Comparison of ENCODE assay signal across 5 fruit fly cellular contexts in the genomic region with DNA sequence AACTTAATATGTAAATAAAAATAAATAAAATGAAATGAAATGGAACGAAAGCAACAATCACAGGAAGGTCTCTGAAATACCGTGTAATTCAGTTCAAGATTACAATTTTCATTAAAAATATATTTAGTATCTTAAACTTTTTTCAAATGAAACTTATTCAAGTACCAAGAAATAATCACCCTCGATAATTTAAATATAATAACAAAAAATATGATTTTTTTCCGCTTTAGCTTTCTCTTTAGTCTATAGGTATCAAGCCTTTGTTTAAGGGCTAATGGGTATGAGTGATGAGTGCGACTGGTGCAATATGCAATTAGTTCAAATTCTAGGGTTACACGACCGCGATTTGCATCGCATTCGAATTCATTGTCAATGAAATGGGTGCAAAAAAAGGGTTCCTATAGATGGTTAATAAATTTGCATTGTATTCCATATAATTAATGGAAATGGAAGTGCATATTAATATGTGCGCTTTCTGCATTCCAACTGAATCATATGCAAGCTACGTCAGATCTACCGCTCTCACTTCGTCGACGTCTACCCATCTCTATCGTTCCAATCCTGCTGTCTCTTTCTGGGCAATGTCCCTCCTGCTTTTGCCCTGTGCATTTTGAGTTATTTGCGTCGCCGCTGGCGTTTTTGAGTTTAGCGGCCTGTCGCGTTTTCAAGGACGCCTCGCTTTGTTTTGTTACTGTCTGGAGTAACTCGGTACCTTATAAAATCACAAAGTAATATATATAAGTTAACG.
TF ChIP-seq lines count a peak whose summit lies in the region.

No protein-coding gene starts in this region.

- TF ChIP-seq CTCF in whole organism, embryonic (GFP tag; optimal IDR thresholded peaks at IDR 0.05; lab: Kevin White, UChicago), result no peak

TF ChIP-seq in whole organism, adult, 20 proteins besides CTCF, POLR2A, EP300 and RAD21:
- peak; percentile 20 for TF ChIP-seq CG7101 (tag; optimal IDR thresholded peaks at IDR 0.05; lab: Kevin White, UChicago)
- no peak for TF ChIP-seq Crg-1 (GFP tag; optimal IDR thresholded peaks at IDR 0.05; lab: Kevin White, UChicago)
- TF ChIP-seq CG14711 (tag; optimal IDR thresholded peaks at IDR 0.05; lab: Kevin White, UChicago), result peak; percentile 40
- TF ChIP-seq CG33017 (tag; optimal IDR thresholded peaks at IDR 0.05; lab: Kevin White, UChicago), result peak; percentile 72
- TF ChIP-seq CG12768 (GFP tag; optimal IDR thresholded peaks at IDR 0.05; lab: Kevin White, UChicago), result peak; percentile 53
- TF ChIP-seq tj (GFP tag; optimal IDR thresholded peaks at IDR 0.05; lab: Kevin White, UChicago), result peak; percentile 17
- TF ChIP-seq Hr96 (GFP tag; optimal IDR thresholded peaks at IDR 0.05; lab: Kevin White, UChicago), result no peak

TF ChIP-seq in whole organism, embryonic, 481 proteins besides CTCF, POLR2A, EP300 and RAD21:
- TF ChIP-seq nom (GFP tag; optimal IDR thresholded peaks at IDR 0.05; lab: Kevin White, UChicago) (peak; percentile 15), hbn (GFP tag; IDR thresholded peaks at IDR 0.05; lab: Robert Waterston, UW; ENCODE audit: partially characterized antibody) (no peak), Ets65A (GFP tag; lab: Kevin White, UChicago) (peak; percentile 56)

TF ChIP-seq in whole organism, prepupa, 60 proteins besides CTCF, POLR2A, EP300 and RAD21:
- TF ChIP-seq CG8119 (GFP tag; IDR thresholded peaks at IDR 0.05; lab: Robert Waterston, UW) (no peak), CG3032 (tag; optimal IDR thresholded peaks at IDR 0.05; lab: Kevin White, UChicago) (peak; percentile 11), CG4318 (GFP tag; optimal IDR thresholded peaks at IDR 0.05; lab: Kevin White, UChicago) (no peak), Eip78C (GFP tag; lab: Kevin White, UChicago) (peak; percentile 81), svp (GFP tag; lab: Kevin White, UChicago) (peak; percentile 67), ss (GFP tag; optimal IDR thresholded peaks at IDR 0.05; lab: Kevin White, UChicago) (peak in 1 of 2 experiments; percentile 17), Ets96B (tag; optimal IDR thresholded peaks at IDR 0.05; lab: Kevin White, UChicago) (peak; percentile 15), vri (GFP tag; optimal IDR thresholded peaks at IDR 0.05; lab: Kevin White, UChicago) (peak; percentile 8), topi (GFP tag; optimal IDR thresholded peaks at IDR 0.05; lab: Kevin White, UChicago) (peak; percentile 6), Eip75B (GFP tag; optimal IDR thresholded peaks at IDR 0.05; lab: Kevin White, UChicago) (no peak), Met (GFP tag; optimal IDR thresholded peaks at IDR 0.05; lab: Kevin White, UChicago) (peak; percentile 1), acj6 (GFP tag; optimal IDR thresholded peaks at IDR 0.05; lab: Kevin White, UChicago) (peak; percentile 8), CG6792 (GFP tag; optimal IDR thresholded peaks at IDR 0.05; lab: Kevin White, UChicago) (no peak), Hr4 (GFP tag; optimal IDR thresholded peaks at IDR 0.05; lab: Kevin White, UChicago) (peak; percentile 1)
TF ChIP-seq in whole organism, prepupa: peak in this region for 10.

TF ChIP-seq in whole organism, pupa, 21 proteins besides CTCF, POLR2A, EP300 and RAD21:
- TF ChIP-seq CG13204 (GFP tag; optimal IDR thresholded peaks at IDR 0.05; lab: Kevin White, UChicago) (peak; percentile 20), CG12605 (GFP tag; IDR thresholded peaks at IDR 0.05; lab: Robert Waterston, UW) (no peak), EcR (GFP tag; optimal IDR thresholded peaks at IDR 0.05; lab: Kevin White, UChicago) (peak; percentile 79)

TF ChIP-seq in whole organism, wandering third instar larva, 38 proteins besides CTCF, POLR2A, EP300 and RAD21:
- TF ChIP-seq Vsx2 (GFP tag; optimal IDR thresholded peaks at IDR 0.05; lab: Kevin White, UChicago; ENCODE audit: partially characterized antibody) (no peak), sv (GFP tag; optimal IDR thresholded peaks at IDR 0.05; lab: Kevin White, UChicago) (no peak), foxo (GFP tag; optimal IDR thresholded peaks at IDR 0.05; lab: Kevin White, UChicago) (no peak), Rel (GFP tag; optimal IDR thresholded peaks at IDR 0.05; lab: Kevin White, UChicago) (no peak), Rel (tag; optimal IDR thresholded peaks at IDR 0.05; lab: Kevin White, UChicago) (peak; percentile 47), usp (GFP tag; optimal IDR thresholded peaks at IDR 0.05; lab: Kevin White, UChicago) (no peak), Hr83 (GFP tag; optimal IDR thresholded peaks at IDR 0.05; lab: Kevin White, UChicago; ENCODE audit: poor library complexity, severe bottlenecking) (no peak), Dfd (GFP tag; optimal IDR thresholded peaks at IDR 0.05; lab: Kevin White, UChicago) (no peak), lola (GFP tag; optimal IDR thresholded peaks at IDR 0.05; lab: Kevin White, UChicago) (no peak), Sp1 (GFP tag; optimal IDR thresholded peaks at IDR 0.05; lab: Kevin White, UChicago) (no peak), dmrt93B (GFP tag; optimal IDR thresholded peaks at IDR 0.05; lab: Kevin White, UChicago) (no peak), Hr78 (GFP tag; optimal IDR thresholded peaks at IDR 0.05; lab: Kevin White, UChicago) (no peak), N (GFP tag; optimal IDR thresholded peaks at IDR 0.05; lab: Kevin White, UChicago) (no peak), CG9705 (GFP tag; optimal IDR thresholded peaks at IDR 0.05; lab: Kevin White, UChicago) (no peak), GATAd (GFP tag; optimal IDR thresholded peaks at IDR 0.05; lab: Kevin White, UChicago) (no peak), psq (GFP tag; optimal IDR thresholded peaks at IDR 0.05; lab: Kevin White, UChicago) (no peak), Dif (GFP tag; optimal IDR thresholded peaks at IDR 0.05; lab: Kevin White, UChicago; ENCODE audit: partially characterized antibody) (no peak), pan (optimal IDR thresholded peaks at IDR 0.05; lab: Kevin White, UChicago) (no peak), jim (GFP tag; optimal IDR thresholded peaks at IDR 0.05; lab: Kevin White, UChicago) (no peak), Abd-B (GFP tag; optimal IDR thresholded peaks at IDR 0.05; lab: Kevin White, UChicago) (no peak), Jra (GFP tag; optimal IDR thresholded peaks at IDR 0.05; lab: Kevin White, UChicago) (no peak), OdsH (GFP tag; optimal IDR thresholded peaks at IDR 0.05; lab: Kevin White, UChicago) (peak; percentile 14), Hnf4 (GFP tag; optimal IDR thresholded peaks at IDR 0.05; lab: Kevin White, UChicago) (peak; percentile 53), h (GFP tag; optimal IDR thresholded peaks at IDR 0.05; lab: Kevin White, UChicago) (no peak), Mio (GFP tag; optimal IDR thresholded peaks at IDR 0.05; lab: Kevin White, UChicago) (no peak), Myc (optimal IDR thresholded peaks at IDR 0.05; lab: Kevin White, UChicago) (no peak), CrebA (GFP tag; optimal IDR thresholded peaks at IDR 0.05; lab: Kevin White, UChicago; ENCODE audit: borderline replicate concordance) (no peak), rgr (GFP tag; optimal IDR thresholded peaks at IDR 0.05; lab: Kevin White, UChicago) (no peak), sage (GFP tag; optimal IDR thresholded peaks at IDR 0.05; lab: Kevin White, UChicago) (no peak), CG32264 (GFP tag; optimal IDR thresholded peaks at IDR 0.05; lab: Kevin White, UChicago) (no peak), dl (GFP tag; optimal IDR thresholded peaks at IDR 0.05; lab: Kevin White, UChicago; ENCODE audit: insufficient read depth in 1 of 2, partially characterized antibody in 2 of 2) (no peak), br (GFP tag; optimal IDR thresholded peaks at IDR 0.05; lab: Kevin White, UChicago) (peak; percentile 24), dsf (GFP tag; optimal IDR thresholded peaks at IDR 0.05; lab: Kevin White, UChicago; ENCODE audit: borderline replicate concordance) (no peak), tai (GFP tag; optimal IDR thresholded peaks at IDR 0.05; lab: Kevin White, UChicago) (peak; percentile 67), ey (GFP tag; optimal IDR thresholded peaks at IDR 0.05; lab: Kevin White, UChicago) (no peak), woc (GFP tag; optimal IDR thresholded peaks at IDR 0.05; lab: Kevin White, UChicago) (no peak), HLH106 (tag; optimal IDR thresholded peaks at IDR 0.05; lab: Kevin White, UChicago) (no peak), brk (GFP tag; optimal IDR thresholded peaks at IDR 0.05; lab: Kevin White, UChicago) (no peak), fru (GFP tag; optimal IDR thresholded peaks at IDR 0.05; lab: Kevin White, UChicago) (peak; percentile 28)
